Worm (Caenorhabditis elegans): ENCODE results near the gene F56D2.8.

DNA sequence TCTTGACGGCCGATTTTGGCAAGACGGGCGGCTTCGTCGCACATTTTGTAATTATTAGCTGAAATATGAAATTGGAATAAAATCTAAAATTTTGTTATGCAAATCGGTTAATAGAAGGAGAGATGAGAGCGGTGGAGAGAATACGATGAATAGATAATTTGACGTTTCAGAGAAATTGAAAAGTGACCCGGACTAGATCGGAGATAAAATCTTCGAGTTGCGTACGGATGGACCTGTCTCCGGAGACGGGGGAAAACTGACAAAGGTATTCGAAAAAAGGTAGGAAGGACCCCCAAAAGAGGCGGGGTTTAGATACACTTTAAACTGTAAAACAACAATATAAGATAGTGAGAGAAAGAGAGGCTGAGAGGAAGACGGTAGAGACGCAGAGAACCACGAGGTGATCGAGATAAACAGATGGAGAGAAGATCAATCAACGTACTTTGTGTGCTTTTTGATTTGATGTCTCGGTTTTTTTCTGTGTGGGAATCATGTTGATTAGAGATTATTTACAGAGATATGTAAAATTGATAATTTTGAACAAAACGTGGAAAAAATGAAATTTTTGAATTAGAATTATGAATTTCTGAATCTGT is 30.5 kb downstream of the F56D2.8 start, which contains the start of gene F09F7.6:
- no peak for TF ChIP-seq nhr-237 (tag; optimal IDR thresholded peaks at IDR 0.05)
- TF ChIP-seq snpc-4 (tag; optimal IDR thresholded peaks at IDR 0.05), result no peak
- TF ChIP-seq mls-2 (tag; optimal IDR thresholded peaks at IDR 0.05), result no peak
- no peak for TF ChIP-seq lin-13 (tag; optimal IDR thresholded peaks at IDR 0.05)
- no peak for TF ChIP-seq unc-62 (GFP tag; optimal IDR thresholded peaks at IDR 0.05)
- no peak for TF ChIP-seq pha-4 (tag; optimal IDR thresholded peaks at IDR 0.05)
- TF ChIP-seq unc-39 (tag; optimal IDR thresholded peaks at IDR 0.05), result no peak
